1 fruit fly cellular context compared by ENCODE assay signal in the genomic region with DNA sequence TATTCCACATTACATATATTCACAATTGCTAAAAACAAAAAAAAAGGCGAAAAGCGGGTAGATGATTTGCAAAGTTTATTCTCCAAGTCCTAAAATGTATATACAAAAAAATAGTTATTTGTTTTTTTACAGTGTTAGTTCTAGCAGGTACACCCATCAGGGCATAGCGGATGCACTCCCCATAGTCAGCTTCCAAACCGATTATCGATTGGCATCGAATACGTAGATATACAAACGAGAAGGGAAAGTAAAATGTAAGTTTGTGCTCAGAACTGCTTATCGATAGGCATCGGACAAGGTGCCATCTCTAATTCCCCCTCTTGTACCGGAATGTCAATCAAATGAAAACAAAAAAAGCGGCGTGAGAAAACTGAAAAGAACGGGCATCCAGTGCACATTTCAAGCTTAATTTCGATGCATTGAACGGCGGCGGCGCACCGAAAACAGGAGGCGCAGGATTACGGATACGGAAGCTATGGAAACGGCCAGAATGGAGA.
A peak's percentile ranks its signal among the peaks of the same experiment; 100 is the strongest.
TF ChIP-seq lines count a peak whose summit lies in the region.

Gene CG5674, plus strand, starts transcription at position 309 of the 497 bp plus-strand sequence.

TF ChIP-seq in whole organism, embryonic, 481 proteins besides CTCF, POLR2A, EP300 and RAD21 (continued from another document and continues in another):
- TF ChIP-seq cas (GFP tag; IDR thresholded peaks at IDR 0.05; lab: Robert Waterston, UW) = 0 out of 2 replicates have a peak, but pooled peaks have one; percentile 41
- no peak for TF ChIP-seq nom (GFP tag; optimal IDR thresholded peaks at IDR 0.05; lab: Kevin White, UChicago)
- TF ChIP-seq E2f2 (GFP tag; IDR thresholded peaks at IDR 0.05; lab: Robert Waterston, UW) = 0 out of 2 replicates have a peak, but pooled peaks have one; percentile 37
- no peak for TF ChIP-seq CG13123 (GFP tag; optimal IDR thresholded peaks at IDR 0.05; lab: Kevin White, UChicago)
- TF ChIP-seq CG34376 (GFP tag; optimal IDR thresholded peaks at IDR 0.05; lab: Kevin White, UChicago) = no peak
- TF ChIP-seq HLH54F (GFP tag; optimal IDR thresholded peaks at IDR 0.05; lab: Kevin White, UChicago) = peak; percentile 66
- TF ChIP-seq CG5245 (GFP tag; optimal IDR thresholded peaks at IDR 0.05; lab: Kevin White, UChicago) = no peak
- TF ChIP-seq CG8388 (GFP tag; optimal IDR thresholded peaks at IDR 0.05; lab: Kevin White, UChicago) = no peak
- TF ChIP-seq CG13894 (tag; optimal IDR thresholded peaks at IDR 0.05; lab: Kevin White, UChicago) = no peak
- peak; percentile 54 for TF ChIP-seq CG10267 (tag; optimal IDR thresholded peaks at IDR 0.05; lab: Kevin White, UChicago)
- peak; percentile 83 for TF ChIP-seq tna (GFP tag; IDR thresholded peaks at IDR 0.05; lab: Robert Waterston, UW; ENCODE audit: partially characterized antibody)
- TF ChIP-seq Nf-YC (tag; optimal IDR thresholded peaks at IDR 0.05; lab: Kevin White, UChicago) = no peak
- TF ChIP-seq CG8359 (GFP tag; optimal IDR thresholded peaks at IDR 0.05; lab: Kevin White, UChicago; ENCODE audit: borderline replicate concordance) = no peak
- TF ChIP-seq Sox102F (GFP tag; optimal IDR thresholded peaks at IDR 0.05; lab: Kevin White, UChicago) = no peak
- TF ChIP-seq CG3838 (GFP tag; optimal IDR thresholded peaks at IDR 0.05; lab: Kevin White, UChicago) = no peak
- TF ChIP-seq prd (optimal IDR thresholded peaks at IDR 0.05; lab: Kevin White, UChicago) = no peak
- peak; percentile 69 for TF ChIP-seq prd (GFP tag; IDR thresholded peaks at IDR 0.05; lab: Robert Waterston, UW)
- TF ChIP-seq sd (tag; optimal IDR thresholded peaks at IDR 0.05; lab: Kevin White, UChicago) = peak; percentile 94
- peak; percentile 90 for TF ChIP-seq Opbp (GFP tag; IDR thresholded peaks at IDR 0.05; lab: Robert Waterston, UW; ENCODE audit: partially characterized antibody)
- TF ChIP-seq br (optimal IDR thresholded peaks at IDR 0.05; lab: Kevin White, UChicago) = no peak
- TF ChIP-seq Nf-YB (GFP tag; optimal IDR thresholded peaks at IDR 0.05; lab: Kevin White, UChicago) = no peak
- peak; percentile 66 for TF ChIP-seq mam (GFP tag; optimal IDR thresholded peaks at IDR 0.05; lab: Kevin White, UChicago)
- TF ChIP-seq MESR4 (GFP tag; optimal IDR thresholded peaks at IDR 0.05; lab: Kevin White, UChicago) = peak; percentile 69
- no peak for TF ChIP-seq CG4328 (GFP tag; optimal IDR thresholded peaks at IDR 0.05; lab: Kevin White, UChicago)
- peak; percentile 20 for TF ChIP-seq CG10979 (tag; optimal IDR thresholded peaks at IDR 0.05; lab: Kevin White, UChicago)
- TF ChIP-seq amos (GFP tag; IDR thresholded peaks at IDR 0.05; lab: Robert Waterston, UW; ENCODE audit: partially characterized antibody) = peak; percentile 91
- TF ChIP-seq CG6689 (GFP tag; IDR thresholded peaks at IDR 0.05; lab: Robert Waterston, UW) = no peak
- no peak for TF ChIP-seq Max (GFP tag; optimal IDR thresholded peaks at IDR 0.05; lab: Kevin White, UChicago)
- no peak for TF ChIP-seq twi (tag; optimal IDR thresholded peaks at IDR 0.05; lab: Kevin White, UChicago)
- TF ChIP-seq pan (optimal IDR thresholded peaks at IDR 0.05; lab: Kevin White, UChicago) = no peak
- peak in 1 of 2 experiments; percentile 52 for TF ChIP-seq pan (GFP tag; optimal IDR thresholded peaks at IDR 0.05 in 1 of 2, IDR thresholded peaks at IDR 0.05 in 1 of 2)
- TF ChIP-seq Trl (optimal IDR thresholded peaks at IDR 0.05; lab: Kevin White, UChicago) = no peak
- peak; percentile 42 for TF ChIP-seq Trl (GFP tag; optimal IDR thresholded peaks at IDR 0.05; lab: Kevin White, UChicago)
- TF ChIP-seq CG10209 (GFP tag; optimal IDR thresholded peaks at IDR 0.05; lab: Kevin White, UChicago) = no peak
- peak; percentile 47 to 64 for TF ChIP-seq chif (GFP tag; optimal IDR thresholded peaks at IDR 0.05; lab: Kevin White, UChicago)
- no peak for TF ChIP-seq Deaf1 (tag; optimal IDR thresholded peaks at IDR 0.05; lab: Kevin White, UChicago)
- no peak for TF ChIP-seq CG7987 (GFP tag; optimal IDR thresholded peaks at IDR 0.05; lab: Kevin White, UChicago)
- TF ChIP-seq CG7928 (GFP tag; optimal IDR thresholded peaks at IDR 0.05; lab: Kevin White, UChicago) = no peak
- no peak for TF ChIP-seq Hr78 (GFP tag; optimal IDR thresholded peaks at IDR 0.05; lab: Kevin White, UChicago)
- no peak for TF ChIP-seq sug (tag; optimal IDR thresholded peaks at IDR 0.05; lab: Kevin White, UChicago)
- TF ChIP-seq Hsf (GFP tag; optimal IDR thresholded peaks at IDR 0.05; lab: Kevin White, UChicago) = peak; percentile 75
- TF ChIP-seq vvl (GFP tag; IDR thresholded peaks at IDR 0.05; lab: Robert Waterston, UW) = peak; percentile 77; the same call in 1 of the 2 replicates
- TF ChIP-seq CG1602 (GFP tag; optimal IDR thresholded peaks at IDR 0.05; lab: Kevin White, UChicago) = peak; percentile 52
- no peak for TF ChIP-seq CG12391 (tag; optimal IDR thresholded peaks at IDR 0.05; lab: Kevin White, UChicago)
- TF ChIP-seq CG33213 (GFP tag; optimal IDR thresholded peaks at IDR 0.05; lab: Kevin White, UChicago) = no peak
- peak; percentile 50 for TF ChIP-seq caup (GFP tag; optimal IDR thresholded peaks at IDR 0.05; lab: Kevin White, UChicago; ENCODE audit: severe bottlenecking)
- peak; percentile 43 for TF ChIP-seq Hr3 (GFP tag; optimal IDR thresholded peaks at IDR 0.05; lab: Kevin White, UChicago)
- peak; percentile 88 for TF ChIP-seq CG11560 (tag; IDR thresholded peaks at IDR 0.05; lab: Robert Waterston, UW)
- TF ChIP-seq Atf6 (GFP tag; IDR thresholded peaks at IDR 0.05; lab: Robert Waterston, UW) = peak; percentile 24; the same call in 1 of the 2 replicates
- TF ChIP-seq CG1647 (GFP tag; optimal IDR thresholded peaks at IDR 0.05; lab: Kevin White, UChicago) = no peak
- peak; percentile 96 for TF ChIP-seq CG42726 (GFP tag; IDR thresholded peaks at IDR 0.05; lab: Robert Waterston, UW; ENCODE audit: partially characterized antibody)
- peak; percentile 86; the same call in 3 of the 4 replicates for TF ChIP-seq chinmo (GFP tag; IDR thresholded peaks at IDR 0.05; lab: Robert Waterston, UW; ENCODE audit: partially characterized antibody)
- TF ChIP-seq CG6254 (GFP tag; optimal IDR thresholded peaks at IDR 0.05; lab: Kevin White, UChicago) = no peak
- no peak for TF ChIP-seq CG4854 (GFP tag; optimal IDR thresholded peaks at IDR 0.05; lab: Kevin White, UChicago)
- TF ChIP-seq inv (GFP tag; IDR thresholded peaks at IDR 0.05; lab: Robert Waterston, UW; ENCODE audit: partially characterized antibody) = peak; percentile 84
- peak; percentile 75 for TF ChIP-seq HmgZ (tag; optimal IDR thresholded peaks at IDR 0.05; lab: Kevin White, UChicago)
- TF ChIP-seq CG2116 (GFP tag; optimal IDR thresholded peaks at IDR 0.05; lab: Kevin White, UChicago) = peak; percentile 82
- TF ChIP-seq CG2129 (GFP tag; IDR thresholded peaks at IDR 0.05; lab: Robert Waterston, UW; ENCODE audit: partially characterized antibody) = peak; percentile 56
- TF ChIP-seq CG3281 (GFP tag; optimal IDR thresholded peaks at IDR 0.05; lab: Kevin White, UChicago) = no peak
- TF ChIP-seq CG9797 (GFP tag; optimal IDR thresholded peaks at IDR 0.05; lab: Kevin White, UChicago) = peak; percentile 34
- TF ChIP-seq bab2 (GFP tag; optimal IDR thresholded peaks at IDR 0.05; lab: Kevin White, UChicago) = peak; percentile 23
- TF ChIP-seq CG17328 (GFP tag; IDR thresholded peaks at IDR 0.05; lab: Robert Waterston, UW) = peak; percentile 32; the same call in 1 of the 2 replicates
- TF ChIP-seq CG16813 (GFP tag; IDR thresholded peaks at IDR 0.05; lab: Robert Waterston, UW; ENCODE audit: partially characterized antibody) = peak; percentile 92
- peak; percentile 68 for TF ChIP-seq Doc3 (GFP tag; IDR thresholded peaks at IDR 0.05; lab: Robert Waterston, UW; ENCODE audit: partially characterized antibody)
- no peak for TF ChIP-seq ssp (GFP tag; IDR thresholded peaks at IDR 0.05; lab: Robert Waterston, UW)
- TF ChIP-seq CG1832 (GFP tag; optimal IDR thresholded peaks at IDR 0.05; lab: Kevin White, UChicago) = peak; percentile 37
- peak; percentile 23 for TF ChIP-seq CG18619 (GFP tag; optimal IDR thresholded peaks at IDR 0.05; lab: Kevin White, UChicago)
- 0 out of 2 replicates have a peak, but pooled peaks have one; percentile 18 for TF ChIP-seq chm (GFP tag; IDR thresholded peaks at IDR 0.05; lab: Robert Waterston, UW)
- TF ChIP-seq ind (GFP tag; optimal IDR thresholded peaks at IDR 0.05; lab: Kevin White, UChicago) = no peak
- TF ChIP-seq dati (GFP tag; IDR thresholded peaks at IDR 0.05; lab: Robert Waterston, UW) = no peak
- peak; percentile 26 for TF ChIP-seq yki (optimal IDR thresholded peaks at IDR 0.05; lab: Kevin White, UChicago)
- peak; percentile 90 for TF ChIP-seq pita (GFP tag; optimal IDR thresholded peaks at IDR 0.05; lab: Kevin White, UChicago)
- peak; percentile 18 for TF ChIP-seq CG9437 (GFP tag; optimal IDR thresholded peaks at IDR 0.05; lab: Kevin White, UChicago)
- no peak for TF ChIP-seq aop (GFP tag; IDR thresholded peaks at IDR 0.05; lab: Robert Waterston, UW)
- TF ChIP-seq Poxn (GFP tag; IDR thresholded peaks at IDR 0.05; lab: Robert Waterston, UW) = no peak
- 0 out of 2 replicates have a peak, but pooled peaks have one; percentile 5 for TF ChIP-seq stc (GFP tag; IDR thresholded peaks at IDR 0.05; lab: Robert Waterston, UW)
- TF ChIP-seq Sry-δ (GFP tag; optimal IDR thresholded peaks at IDR 0.05; lab: Kevin White, UChicago) = peak; percentile 98
- no peak for TF ChIP-seq lov (optimal IDR thresholded peaks at IDR 0.05; lab: Kevin White, UChicago)
- no peak for TF ChIP-seq lov (GFP tag; IDR thresholded peaks at IDR 0.05; lab: Robert Waterston, UW)
- peak; percentile 13 for TF ChIP-seq shn (GFP tag; optimal IDR thresholded peaks at IDR 0.05; lab: Kevin White, UChicago)
- no peak for TF ChIP-seq CG12236 (GFP tag; optimal IDR thresholded peaks at IDR 0.05; lab: Kevin White, UChicago)
- peak; percentile 57; the same call in 1 of the 2 replicates for TF ChIP-seq E2f1 (GFP tag; IDR thresholded peaks at IDR 0.05; lab: Robert Waterston, UW)
- no peak for TF ChIP-seq CG31388 (GFP tag; optimal IDR thresholded peaks at IDR 0.05; lab: Kevin White, UChicago)
- 0 out of 2 replicates have a peak, but pooled peaks have one; percentile 18 for TF ChIP-seq CG1024 (GFP tag; IDR thresholded peaks at IDR 0.05; lab: Robert Waterston, UW)
- no peak for TF ChIP-seq maf-S (GFP tag; optimal IDR thresholded peaks at IDR 0.05; lab: Kevin White, UChicago)
- peak; percentile 82 for TF ChIP-seq unc-4 (GFP tag; IDR thresholded peaks at IDR 0.05; lab: Robert Waterston, UW; ENCODE audit: partially characterized antibody)
- no peak for TF ChIP-seq Eip74EF (GFP tag; optimal IDR thresholded peaks at IDR 0.05; lab: Kevin White, UChicago)
- peak; percentile 3 for TF ChIP-seq pnt (GFP tag; optimal IDR thresholded peaks at IDR 0.05; lab: Kevin White, UChicago)
- TF ChIP-seq Dbx (GFP tag; IDR thresholded peaks at IDR 0.05; lab: Robert Waterston, UW) = peak; percentile 82
- no peak for TF ChIP-seq Fer3 (tag; optimal IDR thresholded peaks at IDR 0.05; lab: Kevin White, UChicago)
- TF ChIP-seq gro (GFP tag; optimal IDR thresholded peaks at IDR 0.05; lab: Kevin White, UChicago) = no peak
- TF ChIP-seq ap (GFP tag; IDR thresholded peaks at IDR 0.05; lab: Robert Waterston, UW) = no peak
- TF ChIP-seq ewg (GFP tag; optimal IDR thresholded peaks at IDR 0.05; lab: Kevin White, UChicago) = no peak
- peak; percentile 5 for TF ChIP-seq CG2875 (GFP tag; optimal IDR thresholded peaks at IDR 0.05; lab: Kevin White, UChicago)
- peak; percentile 34 for TF ChIP-seq CG4424 (GFP tag; optimal IDR thresholded peaks at IDR 0.05; lab: Kevin White, UChicago)
- TF ChIP-seq trem (tag; optimal IDR thresholded peaks at IDR 0.05; lab: Kevin White, UChicago) = peak; percentile 72
- peak; percentile 91 for TF ChIP-seq crol (GFP tag; IDR thresholded peaks at IDR 0.05; lab: Robert Waterston, UW)
- TF ChIP-seq CG3065 (GFP tag; optimal IDR thresholded peaks at IDR 0.05; lab: Kevin White, UChicago) = no peak
- TF ChIP-seq CG4820 (GFP tag; optimal IDR thresholded peaks at IDR 0.05; lab: Kevin White, UChicago) = peak; percentile 30
- TF ChIP-seq fu2 (GFP tag; optimal IDR thresholded peaks at IDR 0.05; lab: Kevin White, UChicago) = peak; percentile 44
- TF ChIP-seq CG15601 (tag; optimal IDR thresholded peaks at IDR 0.05; lab: Kevin White, UChicago) = no peak
- 0 out of 3 replicates have a peak, but pooled peaks have one; percentile 26 for TF ChIP-seq so (GFP tag; IDR thresholded peaks at IDR 0.05; lab: Robert Waterston, UW)
- TF ChIP-seq CG32772 (GFP tag; IDR thresholded peaks at IDR 0.05; lab: Robert Waterston, UW) = peak; percentile 39; the same call in 1 of the 2 replicates
- TF ChIP-seq CG8765 (GFP tag; IDR thresholded peaks at IDR 0.05; lab: Robert Waterston, UW) = no peak
- TF ChIP-seq pum (GFP tag; optimal IDR thresholded peaks at IDR 0.05; lab: Kevin White, UChicago) = peak; percentile 48
- TF ChIP-seq tx (GFP tag; optimal IDR thresholded peaks at IDR 0.05; lab: Kevin White, UChicago) = peak; percentile 37
- TF ChIP-seq CG1792 (GFP tag; optimal IDR thresholded peaks at IDR 0.05; lab: Kevin White, UChicago) = peak; percentile 46
- no peak for TF ChIP-seq seq (GFP tag; IDR thresholded peaks at IDR 0.05; lab: Robert Waterston, UW)
- no peak for TF ChIP-seq nau (GFP tag; optimal IDR thresholded peaks at IDR 0.05; lab: Kevin White, UChicago)
- TF ChIP-seq CG10654 (GFP tag; optimal IDR thresholded peaks at IDR 0.05; lab: Kevin White, UChicago) = no peak
- TF ChIP-seq CG17802 (tag; optimal IDR thresholded peaks at IDR 0.05; lab: Kevin White, UChicago) = no peak
- peak; percentile 58 for TF ChIP-seq CG9215 (GFP tag; IDR thresholded peaks at IDR 0.05; lab: Robert Waterston, UW)
- TF ChIP-seq Abd-B (GFP tag; optimal IDR thresholded peaks at IDR 0.05; lab: Kevin White, UChicago) = peak; percentile 72
- no peak for TF ChIP-seq fd3F (GFP tag; optimal IDR thresholded peaks at IDR 0.05; lab: Kevin White, UChicago)
- no peak for TF ChIP-seq Hey (tag; optimal IDR thresholded peaks at IDR 0.05; lab: Kevin White, UChicago)
- no peak for TF ChIP-seq Spps (tag; optimal IDR thresholded peaks at IDR 0.05; lab: Kevin White, UChicago)
- TF ChIP-seq tin (GFP tag; optimal IDR thresholded peaks at IDR 0.05; lab: Kevin White, UChicago) = peak; percentile 46
- peak; percentile 38 for TF ChIP-seq CG9727 (GFP tag; optimal IDR thresholded peaks at IDR 0.05; lab: Kevin White, UChicago)
- no peak for TF ChIP-seq scrt (GFP tag; optimal IDR thresholded peaks at IDR 0.05; lab: Kevin White, UChicago)
- peak; percentile 14 for TF ChIP-seq trh (GFP tag; optimal IDR thresholded peaks at IDR 0.05; lab: Kevin White, UChicago)
- no peak for TF ChIP-seq CG12071 (GFP tag; optimal IDR thresholded peaks at IDR 0.05; lab: Kevin White, UChicago)
- TF ChIP-seq crp (GFP tag; optimal IDR thresholded peaks at IDR 0.05; lab: Kevin White, UChicago) = peak in 1 of 2 experiments; percentile 26
- TF ChIP-seq dpn (GFP tag; optimal IDR thresholded peaks at IDR 0.05; lab: Kevin White, UChicago) = peak in 1 of 2 experiments; percentile 68
- no peak for TF ChIP-seq gcm (GFP tag; optimal IDR thresholded peaks at IDR 0.05; lab: Kevin White, UChicago)
